Fruit fly (Drosophila melanogaster) whole organism, embryonic: Measurements from ENCODE around the gene MED15.
A peak's percentile ranks its signal among the peaks of the same experiment; 100 is the strongest.

Experiments used
- Ada2b ChIP-seq: fragments of 200-800 bp; sonication (Bioruptor generic); IDR thresholded peaks from 2 replicates; pipeline ENCODE4 v1.3.6; 2022; ENCODE audit warnings: missing biosample characterization, missing genetic modification characterization
- CG10462 ChIP-seq: fragments of 200-800 bp; sonication (Bioruptor generic); optimal IDR thresholded peaks from 2 replicates; lab custom pipeline; 2016; ENCODE audit warnings: missing biosample characterization, missing genetic modification characterization
- CG11695 ChIP-seq: fragments of 200-800 bp; sonication (Bioruptor generic); IDR thresholded peaks from 3 replicates; pipeline ENCODE4 v1.3.6; 2022; ENCODE audit warnings: missing biosample characterization, missing genetic modification characterization
- CG1233 ChIP-seq: fragments of 200-800 bp; sonication (Bioruptor generic); optimal IDR thresholded peaks from 4 replicates; lab custom pipeline; 2018; ENCODE audit warnings: missing biosample characterization, mild to moderate bottlenecking, missing genetic modification characterization
- CG14710 ChIP-seq: fragments of 200-800 bp; sonication (Bioruptor generic); optimal IDR thresholded peaks from 3 replicates; lab custom pipeline; 2019; ENCODE audit warnings: missing biosample characterization, mild to moderate bottlenecking, missing genetic modification characterization, moderate library complexity
- CG15696 ChIP-seq: fragments of 200-800 bp; sonication (Bioruptor generic); optimal IDR thresholded peaks from 2 replicates; lab custom pipeline; 2019; ENCODE audit warnings: missing biosample characterization, mild to moderate bottlenecking, missing genetic modification characterization, moderate library complexity
- CG16779 ChIP-seq: fragments of 200-800 bp; sonication (Bioruptor generic); IDR thresholded peaks from 2 replicates; pipeline ENCODE4 v1.3.6; 2022; ENCODE audit warnings: missing biosample characterization, missing genetic modification characterization
- CG17568 ChIP-seq: fragments of 200-800 bp; sonication (Bioruptor generic); optimal IDR thresholded peaks from 2 replicates; lab custom pipeline; 2018; ENCODE audit warnings: missing biosample characterization, mild to moderate bottlenecking, missing genetic modification characterization, moderate library complexity
- CG2129 ChIP-seq: fragments of 200-800 bp; sonication (Bioruptor generic); IDR thresholded peaks from 2 replicates; pipeline ENCODE4 v1.3.6; 2022; ENCODE audit warnings: missing biosample characterization, missing genetic modification characterization; ENCODE audit not compliant: partially characterized antibody
- CG2875 ChIP-seq: fragments of 200-800 bp; sonication (Bioruptor generic); optimal IDR thresholded peaks from 2 replicates; lab custom pipeline; 2017; ENCODE audit warnings: missing biosample characterization, mild to moderate bottlenecking, missing genetic modification characterization, missing genetic modification reagents
- CG30020 ChIP-seq: fragments of 200-800 bp; optimal IDR thresholded peaks from 2 replicates; lab custom pipeline; 2019; ENCODE audit warnings: missing biosample characterization, mild to moderate bottlenecking, missing genetic modification characterization, moderate library complexity
- CG32772 ChIP-seq: fragments of 200-800 bp; sonication (Bioruptor generic); IDR thresholded peaks from 2 replicates; pipeline ENCODE4 v1.3.6; 2022; ENCODE audit warnings: missing biosample characterization, missing genetic modification characterization
- CG4707 ChIP-seq: fragments of 200-800 bp; sonication (Bioruptor generic); optimal IDR thresholded peaks from 2 replicates; lab custom pipeline; 2018; ENCODE audit warnings: missing biosample characterization, mild to moderate bottlenecking, missing genetic modification characterization, moderate library complexity
- CG6254 ChIP-seq: fragments of 200-800 bp; sonication (Bioruptor generic); optimal IDR thresholded peaks from 3 replicates; lab custom pipeline; 2017; ENCODE audit warnings: mild to moderate bottlenecking, missing biosample characterization, missing genetic modification reagents, missing genetic modification characterization
- CG6854 ChIP-seq: fragments of 200-800 bp; sonication (Bioruptor generic); optimal IDR thresholded peaks from 3 replicates; lab custom pipeline; 2017; ENCODE audit warnings: missing biosample characterization, mild to moderate bottlenecking, missing genetic modification characterization
- H2.0 ChIP-seq: fragments of 200-800 bp; sonication (Bioruptor generic); IDR thresholded peaks from 2 replicates; pipeline ENCODE4 v1.3.6; 2022; ENCODE audit warnings: missing biosample characterization, missing genetic modification characterization
- Hand ChIP-seq: fragments of 200-800 bp; sonication (Bioruptor generic); optimal IDR thresholded peaks from 2 replicates; lab custom pipeline; 2017; ENCODE audit warnings: mild to moderate bottlenecking, missing biosample characterization, missing genetic modification reagents, missing genetic modification characterization
- Hmr ChIP-seq: fragments of 200-800 bp; sonication (Bioruptor generic); optimal IDR thresholded peaks from 3 replicates; lab custom pipeline; 2017; ENCODE audit warnings: mild to moderate bottlenecking, missing biosample characterization, missing genetic modification reagents, missing genetic modification characterization
- Hr39 ChIP-seq: fragments of >200 bp; optimal IDR thresholded peaks from 2 replicates; lab custom pipeline; 2017
- Max ChIP-seq: fragments of 200-800 bp; sonication (Bioruptor generic); optimal IDR thresholded peaks from 2 replicates; lab custom pipeline; 2016; ENCODE audit warnings: missing biosample characterization, mild to moderate bottlenecking, missing genetic modification characterization
- Mes4 ChIP-seq: fragments of 200-800 bp; sonication (Bioruptor generic); optimal IDR thresholded peaks from 2 replicates; lab custom pipeline; 2016; ENCODE audit warnings: missing biosample characterization, missing genetic modification characterization
- NK7.1 ChIP-seq: fragments of 200-800 bp; sonication (Bioruptor generic); optimal IDR thresholded peaks from 3 replicates; lab custom pipeline; 2016; ENCODE audit warnings: missing biosample characterization, missing genetic modification characterization
- Ravus ChIP-seq: fragments of 200-800 bp; sonication (Bioruptor generic); IDR thresholded peaks from 2 replicates; pipeline ENCODE4 v1.3.6; 2022; ENCODE audit warnings: missing biosample characterization, missing genetic modification characterization
- Stat92E ChIP-seq, 3 experiments: fragments of >200 bp in 2 of 3; fragments of 200-800 bp in 1 of 3; sonication (Bioruptor generic) in 1 of 3; optimal IDR thresholded peaks; 2 replicates each; lab custom pipeline; 2017 to 2019; ENCODE audit warnings: missing biosample characterization in 3 of 3, missing genetic modification characterization in 3 of 3, mild to moderate bottlenecking in 1 of 3, moderate library complexity in 1 of 3
- ac ChIP-seq: fragments of 200-800 bp; sonication (Bioruptor generic); optimal IDR thresholded peaks from 3 replicates; lab custom pipeline; 2017; ENCODE audit warnings: missing biosample characterization, mild to moderate bottlenecking, missing genetic modification characterization
- al ChIP-seq: fragments of 200-800 bp; sonication (Bioruptor generic); IDR thresholded peaks from 2 replicates; pipeline ENCODE4 v1.3.6; 2022; ENCODE audit warnings: missing biosample characterization, missing genetic modification characterization
- amos ChIP-seq: fragments of 200-800 bp; sonication (Bioruptor generic); IDR thresholded peaks from 2 replicates; pipeline ENCODE4 v1.3.6; 2022; ENCODE audit warnings: missing biosample characterization, missing genetic modification characterization; ENCODE audit not compliant: partially characterized antibody
- ara ChIP-seq: fragments of 200-800 bp; sonication (Bioruptor generic); IDR thresholded peaks from 2 replicates; pipeline ENCODE4 v1.3.6; 2022; ENCODE audit warnings: missing biosample characterization, missing genetic modification characterization
- az2 ChIP-seq: fragments of 200-800 bp; sonication (Bioruptor generic); optimal IDR thresholded peaks from 3 replicates; lab custom pipeline; 2016; ENCODE audit warnings: missing biosample characterization, missing genetic modification characterization
- chif ChIP-seq, 2 experiments: fragments of 200-800 bp; sonication (Bioruptor generic); optimal IDR thresholded peaks; 3 replicates each; lab custom pipeline; 2016; ENCODE audit warnings: missing biosample characterization in 2 of 2, missing genetic modification characterization in 2 of 2
- crc ChIP-seq: fragments of 200-800 bp; sonication (Bioruptor generic); optimal IDR thresholded peaks from 2 replicates; lab custom pipeline; 2016; ENCODE audit warnings: missing biosample characterization, missing genetic modification characterization
- dan ChIP-seq: fragments of 200-800 bp; sonication (Bioruptor generic); IDR thresholded peaks from 2 replicates; pipeline ENCODE4 v1.3.6; 2022; ENCODE audit warnings: missing biosample characterization, missing genetic modification characterization
- dimm ChIP-seq: fragments of 200-800 bp; sonication (Bioruptor generic); IDR thresholded peaks from 2 replicates; pipeline ENCODE4 v1.3.6; 2022; ENCODE audit warnings: missing biosample characterization, missing genetic modification characterization
- dmrt11E ChIP-seq: fragments of 200-800 bp; sonication (Bioruptor generic); optimal IDR thresholded peaks from 3 replicates; lab custom pipeline; 2018; ENCODE audit warnings: missing biosample characterization, mild to moderate bottlenecking, missing genetic modification characterization, moderate library complexity
- emc ChIP-seq: fragments of 200-800 bp; sonication (Bioruptor generic); optimal IDR thresholded peaks from 2 replicates; lab custom pipeline; 2016; ENCODE audit warnings: missing biosample characterization, missing genetic modification characterization
- ems ChIP-seq: fragments of 200-800 bp; sonication (Bioruptor generic); optimal IDR thresholded peaks from 3 replicates; lab custom pipeline; 2016; ENCODE audit warnings: missing biosample characterization, missing genetic modification characterization
- ewg ChIP-seq: fragments of 200-800 bp; sonication (Bioruptor generic); optimal IDR thresholded peaks from 3 replicates; lab custom pipeline; 2017; ENCODE audit warnings: mild to moderate bottlenecking, missing biosample characterization, missing genetic modification reagents, missing genetic modification characterization
- gro ChIP-seq: fragments of 200-800 bp; sonication (Bioruptor generic); optimal IDR thresholded peaks from 2 replicates; lab custom pipeline; 2016; ENCODE audit warnings: missing biosample characterization, missing genetic modification characterization
- knrl ChIP-seq: fragments of 200-800 bp; sonication (Bioruptor generic); IDR thresholded peaks from 3 replicates; pipeline ENCODE4 v1.3.6; 2022; ENCODE audit warnings: missing biosample characterization, missing genetic modification characterization; ENCODE audit not compliant: partially characterized antibody
- lab ChIP-seq: fragments of 200-800 bp; sonication (Bioruptor generic); optimal IDR thresholded peaks from 3 replicates; lab custom pipeline; 2017; ENCODE audit warnings: missing biosample characterization, missing genetic modification characterization, mild to moderate bottlenecking, moderate library complexity, missing genetic modification reagents
- lilli ChIP-seq: fragments of 200-800 bp; sonication (Bioruptor generic); optimal IDR thresholded peaks from 3 replicates; lab custom pipeline; 2016; ENCODE audit warnings: missing biosample characterization, missing genetic modification characterization
- pho ChIP-seq: fragments of 200-800 bp; sonication (Bioruptor generic); optimal IDR thresholded peaks from 2 replicates; lab custom pipeline; 2016; ENCODE audit warnings: missing biosample characterization, missing genetic modification characterization
- run ChIP-seq: fragments of 200-800 bp; sonication (Bioruptor generic); optimal IDR thresholded peaks from 3 replicates; lab custom pipeline; 2018; ENCODE audit warnings: missing biosample characterization, mild to moderate bottlenecking, missing genetic modification characterization
- scrt ChIP-seq: fragments of 200-800 bp; sonication (Bioruptor generic); optimal IDR thresholded peaks from 2 replicates; lab custom pipeline; 2018; ENCODE audit warnings: missing biosample characterization, mild to moderate bottlenecking, missing genetic modification characterization, moderate library complexity
- stc ChIP-seq: fragments of 200-800 bp; sonication (Bioruptor generic); IDR thresholded peaks from 2 replicates; pipeline ENCODE4 v1.3.6; 2022; ENCODE audit warnings: missing biosample characterization, missing genetic modification characterization
- sug ChIP-seq: fragments of 200-800 bp; optimal IDR thresholded peaks from 2 replicates; lab custom pipeline; 2019; ENCODE audit warnings: missing biosample characterization, mild to moderate bottlenecking, missing genetic modification characterization, moderate library complexity
- tap ChIP-seq: fragments of 200-800 bp; optimal IDR thresholded peaks from 3 replicates; lab custom pipeline; 2019; ENCODE audit warnings: missing biosample characterization, mild to moderate bottlenecking, missing genetic modification characterization, moderate library complexity
- tup ChIP-seq: fragments of 200-800 bp; sonication (Bioruptor generic); optimal IDR thresholded peaks from 2 replicates; lab custom pipeline; 2016; ENCODE audit warnings: missing biosample characterization, mild to moderate bottlenecking, missing genetic modification characterization, moderate library complexity
- zen2 ChIP-seq: fragments of 200-800 bp; sonication (Bioruptor generic); IDR thresholded peaks from 3 replicates; pipeline ENCODE4 v1.3.6; 2022; ENCODE audit warnings: missing biosample characterization, missing genetic modification characterization; ENCODE audit not compliant: partially characterized antibody

Gene MED15

DNA sequence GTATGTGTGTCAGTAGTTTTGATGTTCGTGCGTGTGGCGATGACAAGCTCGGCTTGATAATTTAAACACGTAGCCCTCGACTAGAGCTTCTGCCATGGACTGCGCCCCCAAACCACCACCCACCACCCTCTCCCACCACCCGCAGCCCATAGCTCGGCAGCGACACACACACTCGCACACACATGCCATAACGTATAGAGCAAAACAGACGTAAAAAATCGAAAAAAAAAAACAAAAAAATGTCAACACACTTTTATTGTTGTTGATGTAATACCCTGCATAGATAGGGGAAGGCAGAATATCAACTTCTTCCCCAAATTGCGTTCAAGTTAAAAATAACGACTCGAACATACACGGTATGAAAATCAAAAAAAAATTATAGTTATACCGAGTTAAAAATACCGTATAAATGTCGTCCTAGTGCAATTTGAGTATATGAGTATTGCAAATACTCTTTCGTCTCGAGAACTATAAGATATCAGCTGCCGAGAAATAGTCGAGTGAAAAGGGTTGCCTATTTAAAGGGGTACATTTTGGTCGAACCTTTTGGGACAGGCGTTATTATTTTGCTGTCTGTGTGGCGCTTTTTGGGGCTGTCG lies 2.4 kb upstream of the MED15 start (continued):
- TF ChIP-seq scrt (GFP tag; lab: Kevin White, UChicago) (peak; percentile 75), az2 (GFP tag; lab: Kevin White, UChicago) (peak; percentile 71), CG30020 (tag; lab: Kevin White, UChicago) (no peak), ewg (peak; percentile 61), zen2 (GFP tag; lab: Robert Waterston, UW) (no peak), Ravus (GFP tag; lab: Robert Waterston, UW) (no peak; the same call in 1 of the 2 replicates), amos (GFP tag; lab: Robert Waterston, UW) (no peak), CG1233 (peak; percentile 58), CG17568 (peak; percentile 72), dimm (GFP tag; lab: Robert Waterston, UW) (no peak), lab (peak; percentile 87), Hmr (peak; percentile 78), CG16779 (GFP tag; lab: Robert Waterston, UW) (peak; percentile 30; the same call in 1 of the 2 replicates), gro (GFP tag; lab: Kevin White, UChicago) (peak; percentile 95), ara (GFP tag; lab: Robert Waterston, UW) (peak; percentile 70; the same call in 1 of the 2 replicates), crc (GFP tag; lab: Kevin White, UChicago) (peak; percentile 84), Ada2b (peak; percentile 70; the same call in 1 of the 2 replicates), ems (GFP tag; lab: Kevin White, UChicago) (peak; percentile 82), NK7.1 (GFP tag; lab: Kevin White, UChicago) (peak; percentile 79), emc (GFP tag; lab: Kevin White, UChicago) (peak; percentile 39), pho (GFP tag; lab: Kevin White, UChicago) (peak; percentile 82), CG2129 (GFP tag; lab: Robert Waterston, UW) (no peak), lilli (GFP tag; lab: Kevin White, UChicago) (peak; percentile 87), CG32772 (GFP tag; lab: Robert Waterston, UW) (peak; percentile 76), CG15696 (no peak), CG4707 (GFP tag; lab: Kevin White, UChicago) (peak; percentile 22), dmrt11E (tag; lab: Kevin White, UChicago) (no peak), run (peak; percentile 30), al (GFP tag; lab: Robert Waterston, UW) (peak; percentile 52), Stat92E (GFP tag; optimal IDR thresholded peaks at IDR 0.05; lab: Kevin White, UChicago) (no peak), stc (GFP tag; lab: Robert Waterston, UW) (peak; percentile 77), Hr39 (lab: Kevin White, UChicago) (no peak), CG10462 (GFP tag; lab: Kevin White, UChicago) (peak; percentile 12), chif (GFP tag; optimal IDR thresholded peaks at IDR 0.05; lab: Kevin White, UChicago) (peak; percentile 70 to 83), CG6854 (GFP tag; lab: Kevin White, UChicago) (peak; percentile 68), H2.0 (peak; percentile 72), Hand (GFP tag; lab: Kevin White, UChicago) (peak; percentile 69), tup (GFP tag; lab: Kevin White, UChicago) (peak; percentile 62), Mes4 (GFP tag; lab: Kevin White, UChicago) (peak; percentile 83), sug (tag; lab: Kevin White, UChicago) (peak; percentile 79), CG2875 (peak; percentile 62), tap (tag; lab: Kevin White, UChicago) (peak; percentile 59), CG14710 (peak; percentile 40), CG6254 (GFP tag; lab: Kevin White, UChicago) (no peak), knrl (GFP tag; lab: Robert Waterston, UW) (no peak), CG11695 (GFP tag; lab: Robert Waterston, UW) (peak; percentile 82), Max (GFP tag; lab: Kevin White, UChicago) (peak; percentile 68), dan (GFP tag; lab: Robert Waterston, UW) (no peak), ac (GFP tag; lab: Kevin White, UChicago) (no peak)
